Worm (Caenorhabditis elegans) whole organism, L1 larva: Measurements from ENCODE around the gene sulp-5.

Experiments
- C04F5.9 ChIP-seq: sonication (generic microtip); optimal IDR thresholded peaks from 2 replicates; lab custom pipeline; 2016; ENCODE audit warnings: missing genetic modification characterization, missing compliant biosample characterization
- C16A3.4 ChIP-seq: fragments of 150-350 bp; optimal IDR thresholded peaks from 2 replicates; lab custom pipeline; 2014; ENCODE audit warnings: missing biosample characterization, missing genetic modification characterization
- F16B12.6 ChIP-seq: fragments of 150-350 bp; optimal IDR thresholded peaks from 2 replicates; lab custom pipeline; 2014; ENCODE audit warnings: missing biosample characterization, missing genetic modification characterization
- alr-1 ChIP-seq: fragments of 200-800 bp; sonication (Bioruptor generic); optimal IDR thresholded peaks from 2 replicates; lab custom pipeline; 2018; ENCODE audit warnings: borderline replicate concordance, mild to moderate bottlenecking, missing genetic modification characterization, missing compliant biosample characterization
- ama-1 ChIP-seq: fragments of 150-350 bp; optimal IDR thresholded peaks from 2 replicates; lab custom pipeline; 2014
- ceh-8 ChIP-seq: fragments of 200-800 bp; sonication (Bioruptor generic); optimal IDR thresholded peaks from 2 replicates; lab custom pipeline; 2018; ENCODE audit warnings: mild to moderate bottlenecking, missing genetic modification characterization, moderate library complexity, missing compliant biosample characterization
- ceh-90 ChIP-seq: sonication (generic microtip); optimal IDR thresholded peaks from 2 replicates; lab custom pipeline; 2016; ENCODE audit warnings: missing genetic modification characterization, missing compliant biosample characterization
- efl-1 ChIP-seq, 4 experiments: fragments of 150-350 bp; optimal IDR thresholded peaks in 3 of 4; peaks in 1 of 4; 1 replicate in 1 of 4; 2 replicates in 3 of 4; lab custom pipeline; 2014; ENCODE audit warnings: missing biosample characterization in 2 of 4, missing genetic modification characterization in 2 of 4, missing genetic modification reagents in 2 of 4
- efl-3 ChIP-seq: fragments of 200-800 bp; sonication (Bioruptor generic); optimal IDR thresholded peaks from 2 replicates; lab custom pipeline; 2018; ENCODE audit warnings: mild to moderate bottlenecking, missing genetic modification characterization, missing compliant biosample characterization
- egl-13 ChIP-seq: sonication (generic microtip); optimal IDR thresholded peaks from 2 replicates; lab custom pipeline; 2016; ENCODE audit warnings: missing genotype, missing genetic modification reagents, missing genetic modification characterization, missing compliant biosample characterization
- egl-27 ChIP-seq, 2 experiments: fragments of 150-350 bp in 1 of 2; sonication (generic microtip); optimal IDR thresholded peaks; 3 replicates each; lab custom pipeline; 2017 to 2018; ENCODE audit warnings: missing biosample characterization in 2 of 2, missing genetic modification characterization in 2 of 2, missing genetic modification reagents in 2 of 2
- elt-3 ChIP-seq, 6 experiments: fragments of 150-350 bp in 1 of 6; sonication (generic microtip); optimal IDR thresholded peaks; 2 replicates each; lab custom pipeline; 2017 to 2018; ENCODE audit warnings: missing biosample characterization in 6 of 6, missing genetic modification characterization in 6 of 6, inconsistent platforms in 1 of 6
- ets-5 ChIP-seq: fragments of 200-800 bp; sonication (Bioruptor generic); IDR thresholded peaks from 2 replicates; pipeline ENCODE4 v1.3.6; 2022; ENCODE audit warnings: missing genetic modification characterization, missing compliant biosample characterization
- fkh-10 ChIP-seq: sonication (generic microtip); optimal IDR thresholded peaks from 2 replicates; lab custom pipeline; 2017; ENCODE audit warnings: missing biosample characterization, missing genetic modification reagents, missing genetic modification characterization
- fos-1 ChIP-seq: fragments of 150-350 bp; optimal IDR thresholded peaks from 2 replicates; lab custom pipeline; 2014; ENCODE audit warnings: missing biosample characterization, missing genetic modification characterization
- hlh-4 ChIP-seq: sonication (generic microtip); optimal IDR thresholded peaks from 2 replicates; lab custom pipeline; 2016; ENCODE audit warnings: mild to moderate bottlenecking, missing genetic modification characterization, missing compliant biosample characterization
- irx-1 ChIP-seq: sonication (generic microtip); optimal IDR thresholded peaks from 2 replicates; lab custom pipeline; 2016; ENCODE audit warnings: missing genetic modification characterization, missing compliant biosample characterization
- isw-1 ChIP-seq: fragments of 200-800 bp; sonication (Bioruptor generic); IDR thresholded peaks from 2 replicates; pipeline ENCODE4 v1.3.6; 2022; ENCODE audit warnings: missing genetic modification characterization, missing compliant biosample characterization
- jun-1 ChIP-seq: fragments of 150-350 bp; optimal IDR thresholded peaks from 2 replicates; lab custom pipeline; 2014; ENCODE audit warnings: missing biosample characterization, missing genetic modification reagents, missing genetic modification characterization
- lin-13 ChIP-seq: fragments of 150-350 bp; optimal IDR thresholded peaks from 2 replicates; lab custom pipeline; 2014; ENCODE audit warnings: missing biosample characterization, missing genetic modification reagents, missing genetic modification characterization
- lin-35 ChIP-seq, 2 experiments: fragments of 150-350 bp; optimal IDR thresholded peaks; 2 replicates each; lab custom pipeline; 2014; ENCODE audit warnings: missing biosample characterization in 2 of 2, missing genetic modification characterization in 2 of 2, missing genetic modification reagents in 2 of 2
- lsy-2 ChIP-seq, 2 experiments: fragments of 150-350 bp; optimal IDR thresholded peaks; 2 replicates each; lab custom pipeline; 2014; ENCODE audit warnings: missing biosample characterization in 2 of 2, missing genetic modification characterization in 2 of 2
- mab-9 ChIP-seq: fragments of 200-800 bp; sonication (Bioruptor generic); IDR thresholded peaks from 2 replicates; pipeline ENCODE4 v1.3.6; 2022; ENCODE audit warnings: missing genetic modification reagents, missing genetic modification characterization, missing compliant biosample characterization
- mef-2 ChIP-seq: fragments of 150-350 bp; optimal IDR thresholded peaks from 2 replicates; lab custom pipeline; 2014; ENCODE audit warnings: missing biosample characterization, missing genetic modification characterization
- mep-1 ChIP-seq: fragments of 150-350 bp; optimal IDR thresholded peaks from 2 replicates; lab custom pipeline; 2014; ENCODE audit warnings: missing biosample characterization, missing genetic modification characterization
- nhr-11 ChIP-seq: fragments of 150-350 bp; optimal IDR thresholded peaks from 2 replicates; lab custom pipeline; 2014; ENCODE audit warnings: missing biosample characterization, missing genetic modification characterization
- nhr-19 ChIP-seq: fragments of 200-800 bp; sonication (Bioruptor generic); conservative IDR thresholded peaks from 2 replicates; pipeline ENCODE4 v1.3.6; 2022; ENCODE audit warnings: missing genetic modification characterization, missing compliant biosample characterization
- nhr-237 ChIP-seq: fragments of 150-350 bp; optimal IDR thresholded peaks from 2 replicates; lab custom pipeline; 2014; ENCODE audit warnings: missing biosample characterization, missing genetic modification characterization
- nhr-28 ChIP-seq: fragments of 150-350 bp; optimal IDR thresholded peaks from 2 replicates; lab custom pipeline; 2014; ENCODE audit warnings: missing biosample characterization, missing genetic modification characterization
- nhr-47 ChIP-seq: sonication (generic microtip); optimal IDR thresholded peaks from 2 replicates; lab custom pipeline; 2016; ENCODE audit warnings: mild to moderate bottlenecking, missing genetic modification characterization, moderate library complexity, missing compliant biosample characterization
- nhr-77 ChIP-seq: fragments of 150-350 bp; optimal IDR thresholded peaks from 2 replicates; lab custom pipeline; 2014; ENCODE audit warnings: missing biosample characterization, missing genetic modification characterization
- nhr-84 ChIP-seq: sonication (generic microtip); optimal IDR thresholded peaks from 2 replicates; lab custom pipeline; 2017; ENCODE audit warnings: missing biosample characterization, missing genetic modification characterization
- nhr-90 ChIP-seq: sonication (generic microtip); optimal IDR thresholded peaks from 2 replicates; lab custom pipeline; 2016; ENCODE audit warnings: mild to moderate bottlenecking, missing genetic modification characterization, missing compliant biosample characterization; ENCODE audit not compliant: poor library complexity
- pag-3 ChIP-seq: sonication (generic microtip); optimal IDR thresholded peaks from 2 replicates; lab custom pipeline; 2017; ENCODE audit warnings: missing genetic modification characterization, mild to moderate bottlenecking, missing compliant biosample characterization, antibody characterized with exemption, borderline replicate concordance; ENCODE audit not compliant: insufficient read depth
- rnt-1 ChIP-seq: sonication (generic microtip); optimal IDR thresholded peaks from 2 replicates; lab custom pipeline; 2016; ENCODE audit warnings: mild to moderate bottlenecking, missing genetic modification characterization, moderate library complexity, missing compliant biosample characterization
- snpc-4 ChIP-seq: fragments of 150-350 bp; optimal IDR thresholded peaks from 2 replicates; lab custom pipeline; 2014; ENCODE audit warnings: missing biosample characterization, missing genetic modification characterization
- snu-23 ChIP-seq: sonication (generic microtip); optimal IDR thresholded peaks from 2 replicates; lab custom pipeline; 2016; ENCODE audit warnings: missing genetic modification characterization, missing compliant biosample characterization
- sox-4 ChIP-seq: sonication (generic microtip); optimal IDR thresholded peaks from 2 replicates; lab custom pipeline; 2016; ENCODE audit warnings: missing genetic modification characterization, missing compliant biosample characterization
- sptf-1 ChIP-seq: fragments of 150-350 bp; optimal IDR thresholded peaks from 2 replicates; lab custom pipeline; 2014; ENCODE audit warnings: missing biosample characterization, missing genetic modification characterization
- sup-37 ChIP-seq: fragments of 200-800 bp; sonication (Bioruptor generic); optimal IDR thresholded peaks from 2 replicates; lab custom pipeline; 2018; ENCODE audit warnings: mild to moderate bottlenecking, missing genetic modification characterization, missing compliant biosample characterization
- tbx-2 ChIP-seq: sonication (generic microtip); optimal IDR thresholded peaks from 2 replicates; lab custom pipeline; 2016; ENCODE audit warnings: missing genetic modification characterization, missing compliant biosample characterization
- unc-130 ChIP-seq: fragments of 150-350 bp; optimal IDR thresholded peaks from 2 replicates; lab custom pipeline; 2017; ENCODE audit warnings: missing biosample characterization, missing genetic modification characterization, inconsistent platforms
- unc-30 ChIP-seq: sonication (generic microtip); optimal IDR thresholded peaks from 2 replicates; lab custom pipeline; 2017; ENCODE audit warnings: missing biosample characterization, missing genetic modification characterization
- unc-62 ChIP-seq: fragments of 150-350 bp; optimal IDR thresholded peaks from 2 replicates; lab custom pipeline; 2014; ENCODE audit warnings: missing biosample characterization, missing genetic modification reagents, missing genetic modification characterization
- unc-86 ChIP-seq: sonication (generic microtip); optimal IDR thresholded peaks from 2 replicates; lab custom pipeline; 2016; ENCODE audit warnings: missing genetic modification characterization, missing compliant biosample characterization
- unc-98 ChIP-seq: fragments of 200-800 bp; sonication (Bioruptor generic); IDR thresholded peaks from 2 replicates; pipeline ENCODE4 v1.3.6; 2022; ENCODE audit warnings: missing genetic modification characterization, missing compliant biosample characterization
- xbp-1 ChIP-seq: sonication (generic microtip); optimal IDR thresholded peaks from 2 replicates; lab custom pipeline; 2016; ENCODE audit warnings: missing genetic modification characterization, missing compliant biosample characterization
- zag-1 ChIP-seq: fragments of 150-350 bp; optimal IDR thresholded peaks from 2 replicates; lab custom pipeline; 2014; ENCODE audit warnings: missing biosample characterization, missing genetic modification characterization
- ztf-11 ChIP-seq, 2 experiments: sonication (generic microtip); optimal IDR thresholded peaks; 2 replicates each; lab custom pipeline; 2016 to 2017; ENCODE audit warnings: missing genetic modification characterization in 2 of 2, missing biosample characterization in 1 of 2, missing compliant biosample characterization in 1 of 2

Gene sulp-5

ce11 chrV:11921229-11921628 is 41.4 kb downstream of the sulp-5 start (continued):
- TF ChIP-seq C04F5.9 (tag; lab: Kevin White, UChicago), result no peak
- no peak for TF ChIP-seq nhr-90
- TF ChIP-seq lin-13 (GFP tag; lab: Kevin White, UChicago), result no peak
- peak; percentile 2 for TF ChIP-seq unc-130 (tag; lab: Kevin White, UChicago)
- no peak for TF ChIP-seq nhr-11 (tag; lab: Kevin White, UChicago)
- TF ChIP-seq nhr-28 (tag; lab: Kevin White, UChicago), result no peak
- no peak for TF ChIP-seq irx-1 (tag; lab: Kevin White, UChicago)
- no peak for TF ChIP-seq ceh-90
- no peak for TF ChIP-seq mep-1 (tag; lab: Kevin White, UChicago)
- no peak for TF ChIP-seq pag-3 (tag; lab: Kevin White, UChicago)
- TF ChIP-seq hlh-4 (tag; lab: Kevin White, UChicago), result no peak
- no peak for TF ChIP-seq snpc-4 (tag; lab: Kevin White, UChicago)
- TF ChIP-seq nhr-237 (tag; lab: Kevin White, UChicago), result no peak
- no peak for TF ChIP-seq unc-62 (GFP tag; lab: Kevin White, UChicago)
- TF ChIP-seq zag-1, result no peak
- peak in 1 of 6 experiments; percentile 37 for TF ChIP-seq elt-3 (tag; optimal IDR thresholded peaks at IDR 0.05; lab: Kevin White, UChicago)
- no peak for TF ChIP-seq egl-13 (tag; lab: Kevin White, UChicago)
- TF ChIP-seq fkh-10 (GFP tag; lab: Kevin White, UChicago), result no peak
- TF ChIP-seq lin-35 (GFP tag; optimal IDR thresholded peaks at IDR 0.05; lab: Kevin White, UChicago), result peak; percentile 16 to 52
- TF ChIP-seq efl-1 (optimal IDR thresholded peaks at IDR 0.05; lab: Kevin White, UChicago), result no peak
- TF ChIP-seq efl-1 (GFP tag; optimal IDR thresholded peaks at IDR 0.05 in 1 of 2; lab: Kevin White, UChicago), result no peak
- TF ChIP-seq egl-27 (tag; optimal IDR thresholded peaks at IDR 0.05; lab: Kevin White, UChicago), result no peak
- no peak for TF ChIP-seq isw-1 (GFP tag; lab: Robert Waterston, UW)
- TF ChIP-seq nhr-19, result peak; percentile 33; the same call in 1 of the 2 replicates
- TF ChIP-seq rnt-1 (tag; lab: Kevin White, UChicago), result no peak
- no peak for TF ChIP-seq sptf-1 (tag; lab: Kevin White, UChicago)
- TF ChIP-seq efl-3 (GFP tag; lab: Kevin White, UChicago), result no peak
- TF ChIP-seq nhr-47 (tag; lab: Kevin White, UChicago), result no peak
- peak in 1 of 2 experiments; percentile 23 for TF ChIP-seq lsy-2 (tag; optimal IDR thresholded peaks at IDR 0.05; lab: Kevin White, UChicago)
- no peak for TF ChIP-seq ama-1 (lab: Kevin White, UChicago)
- no peak for TF ChIP-seq mab-9
- no peak for TF ChIP-seq fos-1 (tag; lab: Kevin White, UChicago)
- no peak for TF ChIP-seq ztf-11 (tag; optimal IDR thresholded peaks at IDR 0.05; lab: Kevin White, UChicago)
- peak; percentile 3 for TF ChIP-seq C16A3.4
- TF ChIP-seq ets-5 (GFP tag; lab: Robert Waterston, UW), result no peak
- TF ChIP-seq unc-30 (tag; lab: Kevin White, UChicago), result no peak
- no peak for TF ChIP-seq xbp-1 (tag; lab: Kevin White, UChicago)

- TF ChIP-seq mef-2 (tag; lab: Kevin White, UChicago), result no peak
- no peak for TF ChIP-seq mab-9
- TF ChIP-seq nhr-11 (tag; lab: Kevin White, UChicago), result no peak
- no peak for TF ChIP-seq efl-1 (optimal IDR thresholded peaks at IDR 0.05; lab: Kevin White, UChicago)
- peak; percentile 10 to 20 for TF ChIP-seq efl-1 (GFP tag; optimal IDR thresholded peaks at IDR 0.05 in 1 of 2; lab: Kevin White, UChicago)
- no peak for TF ChIP-seq unc-98
- peak; percentile 28 for TF ChIP-seq snu-23 (GFP tag; lab: Kevin White, UChicago)
- TF ChIP-seq pag-3 (tag; lab: Kevin White, UChicago), result no peak
- TF ChIP-seq egl-13 (tag; lab: Kevin White, UChicago), result no peak
- TF ChIP-seq F16B12.6 (tag; lab: Kevin White, UChicago), result no peak
- TF ChIP-seq unc-86 (tag; lab: Kevin White, UChicago), result no peak
- TF ChIP-seq sup-37 (GFP tag; lab: Kevin White, UChicago), result no peak
- TF ChIP-seq lin-13 (GFP tag; lab: Kevin White, UChicago), result no peak
- no peak for TF ChIP-seq unc-62 (GFP tag; lab: Kevin White, UChicago)
- no peak for TF ChIP-seq jun-1 (tag; lab: Kevin White, UChicago)
- TF ChIP-seq sox-4, result no peak
- TF ChIP-seq ets-5 (GFP tag; lab: Robert Waterston, UW), result no peak
- TF ChIP-seq snpc-4 (tag; lab: Kevin White, UChicago), result no peak
- TF ChIP-seq alr-1 (tag; lab: Kevin White, UChicago), result no peak
- TF ChIP-seq tbx-2 (tag; lab: Kevin White, UChicago), result peak; percentile 7
- TF ChIP-seq C16A3.4, result no peak
- no peak for TF ChIP-seq nhr-77
- TF ChIP-seq ceh-8 (GFP tag; lab: Kevin White, UChicago), result no peak
- no peak for TF ChIP-seq nhr-84 (tag; lab: Kevin White, UChicago)
- TF ChIP-seq zag-1, result no peak
- peak; percentile 31 for TF ChIP-seq rnt-1 (tag; lab: Kevin White, UChicago)
Observed at ce11 chrV:11921689-11922517, 42.1 kb downstream of the sulp-5 start.
